Worm (Caenorhabditis elegans): ENCODE data around the gene fbxa-182.

The fbxa-182 gene

DNA sequence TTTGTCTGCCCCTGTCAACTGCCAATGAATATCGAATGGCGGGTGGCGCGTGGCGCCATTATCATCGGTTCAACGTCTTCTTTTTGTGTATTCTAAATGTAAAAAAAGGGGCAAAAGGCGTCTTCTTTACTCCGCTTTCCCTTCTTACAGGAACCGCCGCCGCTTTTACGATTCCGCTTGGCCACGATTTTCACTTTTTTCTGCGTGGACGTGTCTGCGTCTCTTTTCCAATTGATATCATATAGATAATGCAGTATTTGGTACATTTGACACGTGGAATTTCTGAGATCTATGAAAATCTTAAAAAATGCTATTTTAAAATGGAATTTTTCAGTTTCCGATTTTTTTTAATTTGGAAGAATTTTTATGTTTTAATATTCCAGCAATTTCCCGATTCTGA lies 23.0 kb upstream of the fbxa-182 start:
- no peak for TF ChIP-seq W03F9.2 (tag; optimal IDR thresholded peaks at IDR 0.05)
- TF ChIP-seq him-1 (tag; optimal IDR thresholded peaks at IDR 0.05), result no peak
- TF ChIP-seq dao-5 (tag; optimal IDR thresholded peaks at IDR 0.05), result no peak

ce11 chrII:2431972-2432371 lies 19.4 kb upstream of the fbxa-182 start, which contains the start of gene ceh-86:
TSS of gene ceh-86 (minus strand) at chrII:2432072.
- TF ChIP-seq him-1 (tag; optimal IDR thresholded peaks at IDR 0.05) (no peak), W03F9.2 (tag; optimal IDR thresholded peaks at IDR 0.05) (no peak), dao-5 (tag; optimal IDR thresholded peaks at IDR 0.05) (no peak)

- TF ChIP-seq him-1 (tag; optimal IDR thresholded peaks at IDR 0.05) (no peak), dao-5 (tag; optimal IDR thresholded peaks at IDR 0.05) (no peak), W03F9.2 (tag; optimal IDR thresholded peaks at IDR 0.05) (no peak)
Observed at ce11 chrII:2422427-2422826, 9.9 kb upstream of the fbxa-182 start.

- TF ChIP-seq him-1 (tag; optimal IDR thresholded peaks at IDR 0.05) (no peak), dao-5 (tag; optimal IDR thresholded peaks at IDR 0.05) (no peak), W03F9.2 (tag; optimal IDR thresholded peaks at IDR 0.05) (no peak)
Observed at ce11 chrII:2421905-2422304, 9.4 kb upstream of the fbxa-182 start, which contains the start of gene F42G2.2. TSS of gene F42G2.2 (plus strand) at chrII:2422205.

DNA sequence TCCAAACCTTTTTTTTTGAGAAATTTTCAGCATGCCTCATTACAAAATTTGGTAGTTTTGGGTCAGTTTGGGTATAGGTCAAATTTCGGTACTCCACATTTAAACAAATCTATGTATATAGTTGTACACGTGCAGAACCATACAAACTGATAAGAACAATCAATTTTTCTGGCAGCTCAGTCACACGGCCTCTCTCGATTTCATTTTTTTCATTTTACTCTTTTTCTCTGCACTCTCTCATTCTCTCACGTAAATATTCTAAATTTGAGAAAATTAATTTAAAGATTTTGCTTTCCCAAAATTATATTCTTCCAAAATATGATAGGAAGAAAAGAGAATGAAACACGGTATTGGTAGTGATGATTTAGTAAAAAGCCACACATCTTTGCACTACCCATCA lies 8.6 kb upstream of the fbxa-182 start:
- no peak for TF ChIP-seq W03F9.2 (tag; optimal IDR thresholded peaks at IDR 0.05)

- no peak for TF ChIP-seq dao-5 (tag; optimal IDR thresholded peaks at IDR 0.05)
- TF ChIP-seq W03F9.2 (tag; optimal IDR thresholded peaks at IDR 0.05), result no peak
- no peak for TF ChIP-seq him-1 (tag; optimal IDR thresholded peaks at IDR 0.05)
Observed at ce11 chrII:2420685-2421084, 8.1 kb upstream of the fbxa-182 start.

DNA sequence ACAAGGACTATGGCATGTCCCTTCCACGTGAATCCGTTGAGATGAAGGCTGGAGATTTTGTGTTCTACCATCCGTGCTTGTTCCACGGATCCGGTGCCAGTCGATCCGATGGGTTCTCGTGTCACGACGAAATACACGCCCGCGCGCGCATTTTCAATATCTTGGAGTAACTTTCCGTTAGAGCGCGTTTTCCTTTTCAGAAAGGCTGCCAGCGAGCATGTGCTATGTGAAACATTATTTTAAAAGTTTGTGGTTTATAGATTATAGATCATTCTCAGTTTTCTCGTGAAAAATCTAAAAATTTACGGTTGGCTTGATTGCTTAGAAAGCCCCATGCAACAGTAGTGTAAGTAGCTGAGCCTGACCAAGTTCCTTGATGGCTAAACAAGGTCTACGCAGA lies 6.3 kb upstream of the fbxa-182 start, which contains the start of gene fbxc-20:
fbxc-20 (plus strand) TSS at position 301 of the 400 bp plus-strand sequence.
- TF ChIP-seq dao-5 (tag; optimal IDR thresholded peaks at IDR 0.05) (no peak), him-1 (tag; optimal IDR thresholded peaks at IDR 0.05) (no peak), W03F9.2 (tag; optimal IDR thresholded peaks at IDR 0.05) (no peak)

- TF ChIP-seq him-1 (tag; optimal IDR thresholded peaks at IDR 0.05) (no peak), W03F9.2 (tag; optimal IDR thresholded peaks at IDR 0.05) (no peak), dao-5 (tag; optimal IDR thresholded peaks at IDR 0.05) (no peak)
Observed at ce11 chrII:2417889-2418288, 5.3 kb upstream of the fbxa-182 start, which contains the start of the genes F42G2.5 and F42G2.7. TSS of gene F42G2.5 (minus strand) at chrII:2417989. TSS of gene F42G2.7 (plus strand) at chrII:2418158.

- no peak for TF ChIP-seq W03F9.2 (tag; optimal IDR thresholded peaks at IDR 0.05)
- TF ChIP-seq dao-5 (tag; optimal IDR thresholded peaks at IDR 0.05), result no peak
- no peak for TF ChIP-seq him-1 (tag; optimal IDR thresholded peaks at IDR 0.05)
Observed at ce11 chrII:2415439-2415838, 2.9 kb upstream of the fbxa-182 start, which contains the start of gene fbxa-4. TSS of gene fbxa-4 (minus strand) at chrII:2415531.

- TF ChIP-seq dao-5 (tag; optimal IDR thresholded peaks at IDR 0.05) (no peak), W03F9.2 (tag; optimal IDR thresholded peaks at IDR 0.05) (no peak), him-1 (tag; optimal IDR thresholded peaks at IDR 0.05) (no peak)
Observed at ce11 chrII:2411555-2411954, 994 bp downstream of the fbxa-182 start.

- TF ChIP-seq W03F9.2 (tag; optimal IDR thresholded peaks at IDR 0.05) (no peak), dao-5 (tag; optimal IDR thresholded peaks at IDR 0.05) (no peak), him-1 (tag; optimal IDR thresholded peaks at IDR 0.05) (no peak)
Observed at ce11 chrII:2411093-2411492, 1.5 kb downstream of the fbxa-182 start.

DNA sequence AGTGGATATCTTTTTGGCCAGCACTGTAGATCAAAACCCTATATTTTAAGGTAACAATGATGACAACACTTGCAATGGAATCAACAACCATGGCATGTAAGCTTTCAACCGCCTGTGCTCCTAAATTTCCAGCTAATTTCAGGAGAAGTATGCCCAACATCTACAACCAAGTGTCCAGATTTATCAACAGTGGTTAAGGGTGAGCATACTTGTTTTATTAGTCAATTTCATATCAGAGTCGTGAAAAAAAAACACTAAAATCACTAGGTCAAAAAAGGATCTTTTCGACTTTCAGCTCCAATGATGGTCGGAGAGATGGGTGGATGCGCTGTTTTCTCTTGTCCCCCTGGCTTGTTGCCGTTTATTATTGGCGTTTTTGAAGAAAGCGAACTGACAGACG lies 8.6 kb downstream of the fbxa-182 start, which contains the start of gene F16G10.1:
F16G10.1 (plus strand) TSS at position 301 of the 400 bp plus-strand sequence.
- TF ChIP-seq dao-5 (tag; optimal IDR thresholded peaks at IDR 0.05) (no peak), W03F9.2 (tag; optimal IDR thresholded peaks at IDR 0.05) (no peak), him-1 (tag; optimal IDR thresholded peaks at IDR 0.05) (no peak)

DNA sequence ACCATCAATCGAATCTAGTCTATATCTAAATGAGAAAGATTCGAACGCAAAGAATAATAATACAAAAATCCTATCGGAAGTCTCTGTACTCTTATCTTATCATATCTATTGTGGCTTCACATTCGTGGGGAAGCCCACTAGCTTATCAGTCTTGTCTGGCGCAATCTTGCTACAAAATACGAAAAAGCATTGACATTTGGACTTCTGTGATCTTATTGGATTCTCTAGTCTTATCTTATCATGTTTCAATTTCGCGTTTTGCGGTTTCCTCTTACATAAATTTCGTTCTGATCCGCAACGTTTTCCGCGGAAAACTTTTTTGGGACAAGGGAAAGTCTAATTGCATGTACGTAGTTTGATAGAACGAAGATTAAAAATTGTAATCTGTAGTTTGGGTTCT lies 12.7 kb downstream of the fbxa-182 start:
- TF ChIP-seq him-1 (tag; optimal IDR thresholded peaks at IDR 0.05) (no peak), dao-5 (tag; optimal IDR thresholded peaks at IDR 0.05) (no peak), W03F9.2 (tag; optimal IDR thresholded peaks at IDR 0.05) (no peak)

ce11 chrII:2398884-2399283 lies 13.7 kb downstream of the fbxa-182 start, which contains the start of gene F16G10.14:
TSS of gene F16G10.14 (minus strand) at chrII:2398984.
- TF ChIP-seq dao-5 (tag; optimal IDR thresholded peaks at IDR 0.05) (no peak), W03F9.2 (tag; optimal IDR thresholded peaks at IDR 0.05) (no peak), him-1 (tag; optimal IDR thresholded peaks at IDR 0.05) (no peak)

- TF ChIP-seq W03F9.2 (tag; optimal IDR thresholded peaks at IDR 0.05) (no peak), him-1 (tag; optimal IDR thresholded peaks at IDR 0.05) (no peak), dao-5 (tag; optimal IDR thresholded peaks at IDR 0.05) (no peak)
Observed at ce11 chrII:2395864-2396263, 16.7 kb downstream of the fbxa-182 start, which contains the start of gene F16G10.13. TSS of gene F16G10.13 (minus strand) at chrII:2395964.
